Fruit fly (Drosophila melanogaster): ENCODE measurements around the gene CG5500.

DNA sequence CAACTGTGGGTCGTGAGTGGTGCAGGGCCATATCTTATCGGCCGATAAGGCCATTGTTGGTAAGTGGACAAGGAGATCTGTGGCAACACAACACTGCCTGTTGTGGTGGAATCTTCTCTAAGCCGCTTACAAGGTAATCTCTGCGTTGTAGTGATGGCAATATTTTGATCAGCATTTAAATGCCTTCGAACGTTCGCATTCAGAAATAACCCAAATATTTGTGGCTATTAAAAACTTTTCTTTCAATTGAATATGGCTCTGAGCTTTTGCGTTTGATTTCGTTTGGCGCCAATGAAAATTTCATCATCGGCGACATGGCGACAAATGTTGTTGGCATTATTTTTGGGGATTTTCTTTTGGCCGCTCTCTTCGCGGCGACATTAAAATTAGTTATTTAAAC lies 14.1 kb downstream of the CG5500 start:
- TF ChIP-seq pdm3 (GFP tag; optimal IDR thresholded peaks at IDR 0.05), result no peak
- TF ChIP-seq vri (GFP tag; optimal IDR thresholded peaks at IDR 0.05), result no peak
